Worm (Caenorhabditis elegans): ENCODE data around the gene math-41.

math-41 gene

ce11 chrII:1787208-1787607 lies 37.2 kb upstream of the math-41 start:
- TF ChIP-seq nhr-42 (GFP tag; IDR thresholded peaks at IDR 0.05) = no peak
- no peak for TF ChIP-seq ztf-7 (tag; optimal IDR thresholded peaks at IDR 0.05)
- peak in 1 of 2 experiments; percentile 97 for TF ChIP-seq unc-62 (GFP tag; optimal IDR thresholded peaks at IDR 0.05 in 1 of 2)
- TF ChIP-seq unc-62 (tag; optimal IDR thresholded peaks at IDR 0.05) = no peak

DNA sequence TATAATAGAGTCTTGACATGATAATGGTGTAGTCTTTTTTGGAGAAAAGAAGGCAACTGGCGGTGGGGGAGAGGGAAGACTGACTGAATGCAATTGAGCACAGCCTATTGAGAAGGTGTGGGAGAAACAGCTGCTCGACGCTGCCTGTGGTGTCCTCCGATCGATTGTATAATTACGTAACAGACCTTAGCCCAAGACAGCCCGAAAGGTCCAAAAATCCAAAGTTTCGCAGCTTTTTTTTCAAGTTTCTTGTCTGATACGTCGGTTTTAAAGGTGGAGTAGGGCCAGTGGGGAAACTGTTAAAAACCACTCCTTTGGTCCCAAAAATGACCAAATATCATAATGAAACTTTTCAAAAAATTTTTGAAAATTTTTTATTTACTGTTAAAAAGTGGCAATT lies 36.3 kb upstream of the math-41 start, which contains the start of the genes C08F1.6 and fbxb-13:
C08F1.6 (minus strand) TSS at position 101 of the 400 bp plus-strand sequence.
fbxb-13 (plus strand) TSS at position 191 of the 400 bp plus-strand sequence.
- TF ChIP-seq nhr-77 (tag; optimal IDR thresholded peaks at IDR 0.05) = no peak

DNA sequence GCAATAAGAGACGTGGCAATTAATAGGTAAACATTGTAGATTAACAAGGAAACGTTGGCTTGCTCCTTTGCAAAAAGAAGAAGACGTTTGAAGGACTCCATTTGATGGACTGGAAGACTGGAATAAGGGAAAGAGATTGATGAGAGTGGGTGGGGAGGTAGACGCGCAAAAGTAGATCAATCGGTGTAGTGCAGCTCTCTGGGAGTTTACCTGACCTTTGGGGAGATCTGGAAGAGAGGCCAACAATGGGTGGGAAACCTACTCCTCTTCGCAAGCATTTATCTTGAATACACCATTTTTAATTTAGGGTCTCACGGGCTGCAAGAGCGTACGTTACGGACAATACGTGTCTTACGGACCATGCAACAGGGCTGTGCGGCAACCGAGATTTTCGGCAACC lies 18.1 kb upstream of the math-41 start, which contains the start of gene C08F1.12:
C08F1.12 (minus strand) TSS at position 101 of the 400 bp plus-strand sequence.
- TF ChIP-seq madf-5 (GFP tag; IDR thresholded peaks at IDR 0.05) (no peak), set-16 (GFP tag; IDR thresholded peaks at IDR 0.05) (no peak), ctbp-1 (GFP tag; IDR thresholded peaks at IDR 0.05) (no peak), daf-19 (GFP tag; conservative IDR thresholded peaks at IDR 0.05) (no peak), mep-1 (tag; optimal IDR thresholded peaks at IDR 0.05) (no peak)

DNA sequence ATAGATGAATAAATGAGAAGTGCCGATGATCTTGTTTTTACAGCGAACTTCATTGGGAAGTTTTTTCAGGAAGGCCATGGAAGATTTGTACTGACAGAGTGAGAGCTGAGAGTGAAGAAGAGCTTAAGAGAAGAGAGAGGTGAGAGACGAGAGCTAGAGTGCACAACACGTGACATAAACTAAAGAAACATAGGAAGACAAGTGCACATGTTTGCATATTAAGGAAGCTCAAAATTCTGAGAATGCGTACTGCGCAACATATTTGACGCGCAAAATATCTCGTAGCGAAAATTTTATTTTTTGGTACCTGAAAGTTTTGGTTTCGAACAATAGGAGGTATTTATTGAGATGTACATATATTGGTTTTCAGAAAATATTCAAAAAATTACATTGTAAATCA lies 16.2 kb upstream of the math-41 start, which contains the start of gene C08F1.8:
C08F1.8 (minus strand) TSS at position 101 of the 400 bp plus-strand sequence.
- no peak for TF ChIP-seq lin-15B (tag; optimal IDR thresholded peaks at IDR 0.05)
- no peak for TF ChIP-seq ctbp-1 (GFP tag; IDR thresholded peaks at IDR 0.05)
- no peak for TF ChIP-seq nhr-10 (tag; optimal IDR thresholded peaks at IDR 0.05)
- TF ChIP-seq aly-2 (tag; optimal IDR thresholded peaks at IDR 0.05) = no peak
- no peak for TF ChIP-seq spr-1 (tag; optimal IDR thresholded peaks at IDR 0.05)
- TF ChIP-seq jun-1 (tag; optimal IDR thresholded peaks at IDR 0.05) = no peak
- no peak for TF ChIP-seq F10B5.3 (tag; optimal IDR thresholded peaks at IDR 0.05)
- no peak for TF ChIP-seq set-16 (GFP tag; IDR thresholded peaks at IDR 0.05)
- no peak for TF ChIP-seq saeg-2 (GFP tag; IDR thresholded peaks at IDR 0.05)
- TF ChIP-seq madf-5 (GFP tag; IDR thresholded peaks at IDR 0.05) = no peak
- no peak for TF ChIP-seq ceh-20 (GFP tag; IDR thresholded peaks at IDR 0.05)
- no peak for TF ChIP-seq ztf-11 (tag; optimal IDR thresholded peaks at IDR 0.05)
- TF ChIP-seq R02D3.7 (tag; optimal IDR thresholded peaks at IDR 0.05) = no peak
- TF ChIP-seq zag-1 (tag; optimal IDR thresholded peaks at IDR 0.05) = no peak
- TF ChIP-seq lir-3 (tag; optimal IDR thresholded peaks at IDR 0.05) = no peak
- TF ChIP-seq dve-1 (tag; optimal IDR thresholded peaks at IDR 0.05; ENCODE audit: insufficient read depth) = no peak
- TF ChIP-seq ceh-82 (tag; optimal IDR thresholded peaks at IDR 0.05) = no peak
- TF ChIP-seq mes-2 (tag; optimal IDR thresholded peaks at IDR 0.05; ENCODE audit: poor library complexity, severe bottlenecking) = no peak
- no peak for TF ChIP-seq skn-1 (tag; optimal IDR thresholded peaks at IDR 0.05)
- TF ChIP-seq ceh-44 (GFP tag; IDR thresholded peaks at IDR 0.05) = no peak

DNA sequence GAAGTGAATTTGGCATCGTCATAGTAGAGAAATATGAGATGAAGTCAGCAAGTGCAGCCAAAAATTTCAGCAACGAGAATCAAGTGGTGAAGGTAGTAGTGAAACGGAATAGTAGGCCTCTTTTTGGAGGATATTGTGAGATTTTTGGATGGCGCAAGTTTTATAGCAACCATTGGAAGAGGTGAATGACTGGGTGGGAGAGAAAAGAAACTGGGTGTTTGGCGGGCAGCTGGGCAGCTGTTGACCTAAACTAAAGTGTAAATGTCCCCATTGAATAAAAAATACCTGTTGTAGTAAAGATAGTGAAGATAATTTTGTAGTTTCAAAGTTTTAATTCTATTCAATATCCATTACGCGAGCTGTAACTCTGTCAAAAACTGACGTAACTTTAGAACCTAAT lies 8.4 kb upstream of the math-41 start:
- TF ChIP-seq aly-2 (tag; optimal IDR thresholded peaks at IDR 0.05) = no peak
- no peak for TF ChIP-seq F26F4.8 (GFP tag; conservative IDR thresholded peaks at IDR 0.05)
- no peak for TF ChIP-seq mep-1 (tag; optimal IDR thresholded peaks at IDR 0.05)
- TF ChIP-seq ceh-32 (tag; optimal IDR thresholded peaks at IDR 0.05; ENCODE audit: poor library complexity) = no peak
- no peak for TF ChIP-seq ama-1 (optimal IDR thresholded peaks at IDR 0.05)
- TF ChIP-seq unc-39 (tag; optimal IDR thresholded peaks at IDR 0.05) = no peak

DNA sequence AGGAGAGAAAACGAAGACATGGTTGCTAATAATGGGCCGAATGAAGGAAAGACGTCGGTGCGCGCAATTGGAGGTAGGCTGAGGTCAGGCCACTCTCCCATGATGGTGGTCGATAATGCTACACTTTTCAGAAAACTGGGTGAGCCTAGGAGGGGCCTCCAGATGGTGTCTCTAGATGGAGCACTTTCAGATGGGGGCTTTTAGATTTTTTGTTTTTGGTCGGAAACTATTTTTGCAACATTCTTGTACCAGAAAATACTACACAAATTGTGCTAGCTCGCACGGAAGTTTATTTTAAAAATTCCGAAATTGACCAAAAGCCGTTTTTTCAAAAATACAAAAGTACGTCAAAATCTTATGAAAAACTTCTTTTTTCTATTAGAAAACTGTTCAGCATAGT lies 6.1 kb upstream of the math-41 start, which contains the start of gene fbxb-10:
fbxb-10 (minus strand) TSS at position 101 of the 400 bp plus-strand sequence.
- TF ChIP-seq unc-62 (GFP tag; optimal IDR thresholded peaks at IDR 0.05 in 1 of 2) (no peak), unc-62 (tag; optimal IDR thresholded peaks at IDR 0.05) (no peak), arid-1 (GFP tag; conservative IDR thresholded peaks at IDR 0.05) (0 out of 2 replicates have a peak, but pooled peaks have one; percentile 9)
